Fruit fly (Drosophila melanogaster) whole organism, wandering third instar larva: Measurements from ENCODE around the gene HP5.

Source experiments
- CrebA ChIP-seq: fragments of 200-800 bp; sonication (Bioruptor generic); optimal IDR thresholded peaks from 2 replicates; lab custom pipeline; 2016; ENCODE audit warnings: missing biosample characterization, mild to moderate bottlenecking, missing genetic modification characterization, borderline replicate concordance
- Jra ChIP-seq: sonication (Bioruptor generic); optimal IDR thresholded peaks from 2 replicates; lab custom pipeline; 2016; ENCODE audit warnings: missing biosample characterization, missing genetic modification characterization
- Sp1 ChIP-seq: fragments of 200-800 bp; sonication (Bioruptor generic); optimal IDR thresholded peaks from 3 replicates; lab custom pipeline; 2019; ENCODE audit warnings: missing biosample characterization, mild to moderate bottlenecking, missing genetic modification characterization, moderate library complexity
- br ChIP-seq: fragments of 200-800 bp; sonication (Bioruptor generic); optimal IDR thresholded peaks from 2 replicates; lab custom pipeline; 2016; ENCODE audit warnings: missing biosample characterization, missing genetic modification characterization
- h ChIP-seq: fragments of 200-800 bp; sonication (Bioruptor generic); optimal IDR thresholded peaks from 3 replicates; lab custom pipeline; 2016; ENCODE audit warnings: missing biosample characterization, mild to moderate bottlenecking, missing genetic modification characterization
- pan ChIP-seq: fragments of >200 bp; optimal IDR thresholded peaks from 2 replicates; lab custom pipeline; 2017
- rgr ChIP-seq: fragments of 200-800 bp; sonication (Bioruptor generic); optimal IDR thresholded peaks from 3 replicates; lab custom pipeline; 2016; ENCODE audit warnings: missing biosample characterization, mild to moderate bottlenecking, missing genetic modification characterization

dm6 chrX:11433930-11434329 lies 20.7 kb upstream of the HP5 start:
- no peak for TF ChIP-seq br (GFP tag; lab: Kevin White, UChicago)
- no peak for TF ChIP-seq CrebA (GFP tag; lab: Kevin White, UChicago)
- TF ChIP-seq Jra (GFP tag; lab: Kevin White, UChicago): no peak
- TF ChIP-seq Sp1 (GFP tag; lab: Kevin White, UChicago): no peak
- TF ChIP-seq h (GFP tag; lab: Kevin White, UChicago): no peak
- TF ChIP-seq pan: no peak
- TF ChIP-seq rgr (GFP tag; lab: Kevin White, UChicago): no peak
